Worm (Caenorhabditis elegans): Measurements from ENCODE around the gene F27D9.12.

The F27D9.12 gene

DNA sequence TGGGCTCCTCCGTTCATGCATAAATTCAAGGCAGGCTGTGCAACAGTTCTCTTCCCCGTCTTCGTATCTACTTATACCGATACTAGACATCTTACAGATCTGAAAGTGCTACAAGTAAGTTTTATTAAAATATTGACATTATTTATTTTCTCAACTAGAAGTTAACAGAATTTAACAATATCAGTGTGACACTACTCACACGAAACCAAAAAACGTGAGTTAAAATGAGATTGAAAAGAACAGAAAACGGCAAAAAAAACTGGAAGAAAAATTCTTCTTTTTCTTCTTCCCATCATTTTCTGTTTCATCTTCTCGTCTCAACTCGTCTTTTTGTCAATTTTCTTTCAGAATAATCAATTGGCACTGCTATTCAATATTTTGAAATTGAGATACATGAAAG lies at the start of gene F27D9.12:
Gene F27D9.12, minus strand, starts transcription at position 101 of the 400 bp plus-strand sequence.
- TF ChIP-seq klf-2 (GFP tag; conservative IDR thresholded peaks at IDR 0.05) = no peak
- no peak for TF ChIP-seq T22C8.4 (GFP tag; IDR thresholded peaks at IDR 0.05)
- TF ChIP-seq ref-1 (GFP tag; conservative IDR thresholded peaks at IDR 0.05) = no peak

DNA sequence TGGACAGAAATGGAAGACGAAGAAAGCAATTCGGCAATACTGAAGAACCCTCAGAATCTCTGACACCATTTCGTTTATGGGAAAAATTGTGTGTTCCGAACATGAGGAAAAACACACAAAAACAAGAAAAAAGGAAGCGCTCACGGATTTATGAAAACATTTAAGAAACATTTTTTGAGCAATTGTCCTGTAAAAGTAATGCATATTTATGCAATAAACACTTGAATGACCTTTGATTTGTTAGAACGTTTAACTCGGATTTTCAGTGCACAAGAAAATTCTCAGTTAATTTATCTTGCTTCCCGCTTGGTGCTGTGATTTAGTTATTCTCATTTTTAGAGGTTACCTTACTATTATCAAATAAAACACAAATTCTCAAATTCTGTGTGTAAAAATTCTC lies 47.1 kb upstream of the F27D9.12 start:
- TF ChIP-seq med-1 (GFP tag; optimal IDR thresholded peaks at IDR 0.05; ENCODE audit: insufficient read depth) (no peak), klf-2 (GFP tag; conservative IDR thresholded peaks at IDR 0.05) (no peak), ref-1 (GFP tag; conservative IDR thresholded peaks at IDR 0.05) (no peak), ztf-29 (GFP tag; IDR thresholded peaks at IDR 0.05) (no peak), ztf-23 (GFP tag; IDR thresholded peaks at IDR 0.05) (no peak), cog-1 (tag; optimal IDR thresholded peaks at IDR 0.05) (no peak), T22C8.4 (GFP tag; IDR thresholded peaks at IDR 0.05) (no peak), tab-1 (GFP tag; IDR thresholded peaks at IDR 0.05) (no peak)

- TF ChIP-seq ref-1 (GFP tag; conservative IDR thresholded peaks at IDR 0.05) (no peak), cog-1 (tag; optimal IDR thresholded peaks at IDR 0.05) (no peak), ztf-23 (GFP tag; IDR thresholded peaks at IDR 0.05) (no peak), T22C8.4 (GFP tag; IDR thresholded peaks at IDR 0.05) (no peak), klf-2 (GFP tag; conservative IDR thresholded peaks at IDR 0.05) (no peak), med-1 (GFP tag; optimal IDR thresholded peaks at IDR 0.05; ENCODE audit: insufficient read depth) (no peak), tab-1 (GFP tag; IDR thresholded peaks at IDR 0.05) (no peak), ztf-29 (GFP tag; IDR thresholded peaks at IDR 0.05) (no peak), flt-1 (GFP tag; IDR thresholded peaks at IDR 0.05) (no peak)
Measured at ce11 chrX:7689570-7689969, 32.8 kb upstream of the F27D9.12 start.

DNA sequence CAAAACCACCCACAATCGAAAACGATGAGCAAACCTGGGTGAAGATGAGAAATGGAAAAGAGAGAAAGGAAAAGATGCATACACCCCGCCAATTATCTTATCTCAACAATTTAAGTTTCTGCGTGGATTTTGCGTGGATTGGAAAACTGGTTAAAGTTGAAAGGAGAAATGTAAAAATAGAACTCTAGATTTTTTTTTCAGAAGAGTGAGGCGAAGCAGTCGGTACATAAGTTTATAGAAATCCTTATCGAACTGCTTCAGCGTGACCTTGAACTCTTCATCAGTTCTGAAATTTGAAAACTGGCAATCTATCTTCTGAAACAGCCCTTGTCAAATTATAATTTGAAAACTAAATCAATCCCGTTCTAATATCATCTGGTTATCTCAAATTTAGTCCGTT lies 32.3 kb upstream of the F27D9.12 start, which contains the start of gene clik-2:
Gene clik-2, minus strand, starts transcription at position 101 of the 400 bp plus-strand sequence.
- TF ChIP-seq T22C8.4 (GFP tag; IDR thresholded peaks at IDR 0.05) (no peak), cog-1 (tag; optimal IDR thresholded peaks at IDR 0.05) (no peak), klf-2 (GFP tag; conservative IDR thresholded peaks at IDR 0.05) (no peak), flt-1 (GFP tag; IDR thresholded peaks at IDR 0.05) (no peak), ref-1 (GFP tag; conservative IDR thresholded peaks at IDR 0.05) (no peak), ztf-29 (GFP tag; IDR thresholded peaks at IDR 0.05) (no peak), tab-1 (GFP tag; IDR thresholded peaks at IDR 0.05) (no peak), ztf-23 (GFP tag; IDR thresholded peaks at IDR 0.05) (no peak), med-1 (GFP tag; optimal IDR thresholded peaks at IDR 0.05; ENCODE audit: insufficient read depth) (no peak)

DNA sequence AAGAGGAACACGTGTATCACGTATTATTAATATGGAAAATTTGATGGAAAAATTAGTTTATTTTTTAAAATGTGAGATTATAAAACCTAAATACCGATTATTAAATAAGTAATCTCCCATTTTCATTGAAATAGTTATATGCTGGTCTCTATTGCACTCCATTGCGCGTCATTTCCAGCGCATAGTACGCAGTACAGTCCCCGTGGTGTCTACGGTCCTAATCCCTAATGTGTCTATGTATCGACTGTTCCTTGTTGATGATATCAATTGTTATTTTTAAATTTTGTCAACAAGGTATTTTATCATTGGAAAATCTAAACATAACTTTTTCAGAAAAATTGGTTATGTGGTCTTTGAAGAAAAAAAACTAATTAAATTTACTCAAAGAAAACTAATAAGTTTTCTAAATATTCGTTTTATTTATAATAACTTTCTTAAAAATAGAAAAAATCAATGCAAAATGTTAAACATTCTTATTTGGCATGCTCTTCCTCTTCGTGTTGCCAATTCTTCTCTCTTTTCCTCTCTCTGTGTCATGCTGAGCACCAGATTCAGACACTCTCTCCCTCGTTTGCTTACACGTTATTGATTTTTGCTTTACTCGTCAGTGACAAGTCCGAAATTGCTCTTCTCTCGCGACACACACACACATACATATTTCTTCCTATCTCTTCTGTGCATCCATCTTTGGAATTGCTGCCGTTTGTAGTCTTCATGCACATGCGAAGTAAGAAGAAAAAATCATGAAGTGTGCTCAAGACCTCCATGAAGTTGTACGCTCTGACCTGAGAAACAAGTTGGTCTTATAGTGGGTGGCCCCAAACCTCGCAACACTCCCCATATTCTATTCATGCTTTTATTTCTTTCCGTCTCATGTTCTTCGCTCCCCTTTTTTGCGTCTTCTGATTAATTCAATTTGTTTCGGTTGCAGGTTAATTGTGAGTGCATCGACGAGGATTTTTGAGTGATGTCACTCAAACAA lies 25.5 kb upstream of the F27D9.12 start, which contains the start of gene unc-18:
Gene unc-18, plus strand, starts transcription at position 932 of the 982 bp plus-strand sequence.
- no peak for TF ChIP-seq tab-1 (GFP tag; IDR thresholded peaks at IDR 0.05)
- TF ChIP-seq T22C8.4 (GFP tag; IDR thresholded peaks at IDR 0.05) = peak; percentile 48; the same call in 1 of the 2 replicates

DNA sequence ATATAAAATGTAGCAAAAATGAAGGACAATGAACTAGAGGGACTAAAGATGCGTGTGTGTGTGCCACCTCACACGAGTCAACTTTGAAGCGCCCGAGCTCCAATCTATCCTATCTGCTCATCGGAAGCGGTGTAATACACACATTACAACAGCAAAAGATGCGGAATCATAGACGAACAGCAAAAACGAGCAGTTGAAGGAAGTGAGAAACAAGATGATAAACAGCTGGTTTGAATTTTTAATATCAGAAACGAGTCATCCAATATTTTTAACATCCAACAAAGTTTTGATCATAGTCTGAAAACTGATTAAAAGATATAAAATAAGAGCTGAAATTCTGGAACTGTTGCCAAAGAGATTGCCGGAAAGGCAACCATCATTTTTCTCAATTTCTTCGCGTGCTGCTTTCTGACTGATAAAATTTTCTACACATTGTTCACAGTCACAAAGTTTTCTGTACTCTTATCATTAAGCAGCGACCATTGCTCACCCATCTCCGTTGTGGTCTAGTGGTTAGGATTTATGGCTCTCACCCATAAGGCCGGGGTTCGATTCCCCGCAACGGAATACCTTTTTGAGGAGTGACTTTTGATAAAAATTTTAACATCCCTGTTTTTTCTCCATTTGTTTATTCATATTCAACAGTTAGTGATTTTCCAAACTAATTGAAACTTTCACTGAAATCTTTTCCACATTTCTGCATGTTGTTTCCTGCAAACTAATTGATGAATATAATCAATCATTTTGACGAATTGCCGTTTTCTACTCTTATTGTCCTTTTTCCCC lies 24.0 kb upstream of the F27D9.12 start, which contains the start of gene stn-2:
Gene stn-2, minus strand, starts transcription at position 75 of the 786 bp plus-strand sequence.
- TF ChIP-seq ztf-23 (GFP tag; IDR thresholded peaks at IDR 0.05) = peak; percentile 57; the same call in 1 of the 2 replicates
- TF ChIP-seq cog-1 (tag; optimal IDR thresholded peaks at IDR 0.05) = no peak
- TF ChIP-seq ztf-29 (GFP tag; IDR thresholded peaks at IDR 0.05) = no peak

- TF ChIP-seq ztf-29 (GFP tag; IDR thresholded peaks at IDR 0.05) (no peak), flt-1 (GFP tag; IDR thresholded peaks at IDR 0.05) (no peak), med-1 (GFP tag; optimal IDR thresholded peaks at IDR 0.05; ENCODE audit: insufficient read depth) (no peak), T22C8.4 (GFP tag; IDR thresholded peaks at IDR 0.05) (no peak), cog-1 (tag; optimal IDR thresholded peaks at IDR 0.05) (no peak), ref-1 (GFP tag; conservative IDR thresholded peaks at IDR 0.05) (no peak), ztf-23 (GFP tag; IDR thresholded peaks at IDR 0.05) (no peak), tab-1 (GFP tag; IDR thresholded peaks at IDR 0.05) (no peak), klf-2 (GFP tag; conservative IDR thresholded peaks at IDR 0.05) (no peak)
Measured at ce11 chrX:7679835-7680234, 23.1 kb upstream of the F27D9.12 start.

ce11 chrX:7678437-7679139 lies 21.8 kb upstream of the F27D9.12 start:
- TF ChIP-seq ztf-23 (GFP tag; IDR thresholded peaks at IDR 0.05) (no peak), med-1 (GFP tag; optimal IDR thresholded peaks at IDR 0.05; ENCODE audit: insufficient read depth) (no peak), cog-1 (tag; optimal IDR thresholded peaks at IDR 0.05) (no peak), ref-1 (GFP tag; conservative IDR thresholded peaks at IDR 0.05) (no peak), ztf-29 (GFP tag; IDR thresholded peaks at IDR 0.05) (no peak), klf-2 (GFP tag; conservative IDR thresholded peaks at IDR 0.05) (no peak), tab-1 (GFP tag; IDR thresholded peaks at IDR 0.05) (no peak), T22C8.4 (GFP tag; IDR thresholded peaks at IDR 0.05) (no peak)

ce11 chrX:7674871-7675270 lies 18.1 kb upstream of the F27D9.12 start:
- TF ChIP-seq ref-1 (GFP tag; conservative IDR thresholded peaks at IDR 0.05) (no peak), T22C8.4 (GFP tag; IDR thresholded peaks at IDR 0.05) (no peak), cog-1 (tag; optimal IDR thresholded peaks at IDR 0.05) (no peak), med-1 (GFP tag; optimal IDR thresholded peaks at IDR 0.05; ENCODE audit: insufficient read depth) (no peak), klf-2 (GFP tag; conservative IDR thresholded peaks at IDR 0.05) (no peak), flt-1 (GFP tag; IDR thresholded peaks at IDR 0.05) (no peak), ztf-29 (GFP tag; IDR thresholded peaks at IDR 0.05) (no peak), ztf-23 (GFP tag; IDR thresholded peaks at IDR 0.05) (no peak), tab-1 (GFP tag; IDR thresholded peaks at IDR 0.05) (no peak)
